Worm (Caenorhabditis elegans): ENCODE measurements around the gene fbxc-22.
"Not testable (repeated sequence)": the region's sequence is repeated elsewhere in the genome, so short reads cannot be mapped to it uniquely, and the experiment has no call there.

DNA sequence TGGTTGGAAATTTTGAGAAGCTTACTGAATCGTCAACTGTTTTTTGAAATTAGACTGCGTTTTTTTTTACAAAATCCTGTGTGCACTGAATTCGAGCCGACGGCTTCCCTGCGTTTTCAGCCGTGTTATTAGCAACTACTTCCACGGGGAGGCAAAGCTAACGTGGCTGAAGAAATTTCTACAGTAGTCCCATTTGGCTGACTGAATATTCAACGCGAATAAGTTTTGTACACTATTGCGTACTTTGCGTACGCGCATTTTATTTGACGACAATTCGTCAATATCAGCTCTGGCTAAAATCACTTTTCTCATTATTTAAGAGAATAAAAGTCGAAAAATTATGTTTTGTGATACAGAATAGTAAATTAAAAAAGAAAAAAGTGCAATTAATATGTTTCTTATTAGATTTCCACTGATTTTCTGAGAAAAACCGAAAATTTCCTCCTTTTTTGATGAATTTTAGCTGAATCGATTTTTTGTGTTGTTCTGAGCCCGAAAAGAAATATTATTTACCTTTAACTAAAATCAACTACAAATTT lies 29.5 kb downstream of the fbxc-22 start:
- not testable (repeated sequence) for TF ChIP-seq unc-39 (tag; optimal IDR thresholded peaks at IDR 0.05); nhr-77 (tag; optimal IDR thresholded peaks at IDR 0.05); unc-55 (GFP tag; optimal IDR thresholded peaks at IDR 0.05); alr-1 (tag; optimal IDR thresholded peaks at IDR 0.05); unc-62 (GFP tag; optimal IDR thresholded peaks at IDR 0.05); mdl-1 (tag; optimal IDR thresholded peaks at IDR 0.05); crh-2 (tag; optimal IDR thresholded peaks at IDR 0.05); nhr-237 (tag; optimal IDR thresholded peaks at IDR 0.05); lin-11 (tag; optimal IDR thresholded peaks at IDR 0.05); elt-1 (tag; optimal IDR thresholded peaks at IDR 0.05); zag-1 (tag; optimal IDR thresholded peaks at IDR 0.05)
- TF ChIP-seq lsy-2 (tag; optimal IDR thresholded peaks at IDR 0.05) = peak in 1 of 2 experiments; percentile 33
